Fruit fly (Drosophila melanogaster): ENCODE data around the gene CG10958.

The CG10958 gene

DNA sequence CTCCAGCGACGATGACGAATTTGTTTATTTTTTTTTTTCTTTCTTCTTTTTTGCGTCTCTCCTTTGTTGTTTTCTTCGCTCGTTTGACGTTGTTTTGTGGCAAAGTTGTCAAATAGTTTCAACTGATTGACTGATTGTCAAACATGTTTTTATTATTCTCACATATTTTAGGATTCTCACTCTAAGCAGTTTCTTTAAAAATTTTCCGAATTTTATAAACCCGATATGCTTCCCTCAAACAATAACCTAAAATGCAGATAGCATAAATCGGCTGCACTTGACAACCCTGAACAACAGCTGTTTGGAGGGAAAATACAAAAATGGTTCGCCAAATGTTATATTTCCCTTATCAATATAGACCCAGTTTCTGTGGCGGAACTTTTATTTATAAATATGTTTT lies 11.5 kb downstream of the CG10958 start, which contains the start of gene CG17982 (continued):
- peak; percentile 53; the same call in 1 of the 2 replicates for TF ChIP-seq Awh (GFP tag; IDR thresholded peaks at IDR 0.05)
- TF ChIP-seq Abd-B (GFP tag; optimal IDR thresholded peaks at IDR 0.05): peak; percentile 58
- TF ChIP-seq CG5180 (GFP tag; optimal IDR thresholded peaks at IDR 0.05): peak; percentile 46
- TF ChIP-seq CG10209 (GFP tag; optimal IDR thresholded peaks at IDR 0.05): peak; percentile 74
- peak; percentile 79 for TF ChIP-seq E2f1 (GFP tag; IDR thresholded peaks at IDR 0.05)
- TF ChIP-seq CG7928 (GFP tag; optimal IDR thresholded peaks at IDR 0.05): peak; percentile 47
- peak; percentile 16; the same call in 1 of the 2 replicates for TF ChIP-seq hbn (GFP tag; IDR thresholded peaks at IDR 0.05; ENCODE audit: partially characterized antibody)
- TF ChIP-seq CG7786 (GFP tag; optimal IDR thresholded peaks at IDR 0.05): peak; percentile 87
- TF ChIP-seq Sry-β (GFP tag; optimal IDR thresholded peaks at IDR 0.05): peak; percentile 11
- TF ChIP-seq CG7987 (GFP tag; optimal IDR thresholded peaks at IDR 0.05): peak; percentile 70
- peak; percentile 70 for TF ChIP-seq ara (GFP tag; IDR thresholded peaks at IDR 0.05)
- TF ChIP-seq CG3407 (GFP tag; optimal IDR thresholded peaks at IDR 0.05): peak; percentile 70
- peak; percentile 40; the same call in 1 of the 2 replicates for TF ChIP-seq Scr (GFP tag; IDR thresholded peaks at IDR 0.05; ENCODE audit: partially characterized antibody)
- TF ChIP-seq da (GFP tag; optimal IDR thresholded peaks at IDR 0.05): peak; percentile 56
- no peak for TF ChIP-seq grn (GFP tag; optimal IDR thresholded peaks at IDR 0.05)
- peak; percentile 80 to 83 for TF ChIP-seq dpn (GFP tag; optimal IDR thresholded peaks at IDR 0.05)
- TF ChIP-seq ci (GFP tag; IDR thresholded peaks at IDR 0.05): peak; percentile 90
- TF ChIP-seq CG10462 (GFP tag; optimal IDR thresholded peaks at IDR 0.05): peak; percentile 48
- peak; percentile 66 for TF ChIP-seq Aef1 (GFP tag; IDR thresholded peaks at IDR 0.05)
- TF ChIP-seq Lpt (GFP tag; optimal IDR thresholded peaks at IDR 0.05): no peak
- peak; percentile 82 for TF ChIP-seq CG1603 (tag; optimal IDR thresholded peaks at IDR 0.05)
- peak; percentile 37; the same call in 1 of the 2 replicates for TF ChIP-seq CG11696 (GFP tag; IDR thresholded peaks at IDR 0.05)
- TF ChIP-seq CG18764 (GFP tag; optimal IDR thresholded peaks at IDR 0.05): peak; percentile 65
- TF ChIP-seq Hand (GFP tag; optimal IDR thresholded peaks at IDR 0.05): peak; percentile 59
- peak; percentile 97 for TF ChIP-seq Ets65A (GFP tag)
- TF ChIP-seq abd-A (tag; optimal IDR thresholded peaks at IDR 0.05): no peak
- peak; percentile 71 for TF ChIP-seq CG2202 (tag; optimal IDR thresholded peaks at IDR 0.05)
- peak; percentile 67; the same call in 2 of the 3 replicates for TF ChIP-seq CG2889 (GFP tag; IDR thresholded peaks at IDR 0.05)
- peak; percentile 75 for TF ChIP-seq gsb-n (tag; optimal IDR thresholded peaks at IDR 0.05)
- TF ChIP-seq NFAT (GFP tag; IDR thresholded peaks at IDR 0.05): peak; percentile 66
- peak; percentile 37; the same call in 2 of the 3 replicates for TF ChIP-seq jigr1 (GFP tag; IDR thresholded peaks at IDR 0.05)
- TF ChIP-seq ap (GFP tag; IDR thresholded peaks at IDR 0.05): peak; percentile 65; the same call in 1 of the 2 replicates
- peak; percentile 84 for TF ChIP-seq dmrt99B (tag; optimal IDR thresholded peaks at IDR 0.05)
- peak; percentile 72 for TF ChIP-seq Atf-2 (GFP tag; optimal IDR thresholded peaks at IDR 0.05)
- TF ChIP-seq rib (GFP tag; IDR thresholded peaks at IDR 0.05): peak; percentile 64; the same call in 1 of the 2 replicates
- peak; percentile 75 for TF ChIP-seq ken (GFP tag; IDR thresholded peaks at IDR 0.05)
- 0 out of 2 replicates have a peak, but pooled peaks have one; percentile 34 for TF ChIP-seq CG6272 (GFP tag; IDR thresholded peaks at IDR 0.05)
- peak; percentile 90 for TF ChIP-seq CHES-1-like (GFP tag; optimal IDR thresholded peaks at IDR 0.05)
- peak; percentile 29 for TF ChIP-seq CG4820 (GFP tag; optimal IDR thresholded peaks at IDR 0.05)
- peak; percentile 73 for TF ChIP-seq btn (GFP tag; optimal IDR thresholded peaks at IDR 0.05)
- peak; percentile 65 for TF ChIP-seq Max (GFP tag; optimal IDR thresholded peaks at IDR 0.05)
- peak; percentile 72 for TF ChIP-seq Dp (GFP tag; optimal IDR thresholded peaks at IDR 0.05)
- peak; percentile 18; the same call in 1 of the 2 replicates for TF ChIP-seq CG43689 (GFP tag; IDR thresholded peaks at IDR 0.05)
- peak; percentile 79 for TF ChIP-seq CG11456 (GFP tag; IDR thresholded peaks at IDR 0.05)
- no peak for TF ChIP-seq prd (optimal IDR thresholded peaks at IDR 0.05)
- TF ChIP-seq prd (GFP tag; IDR thresholded peaks at IDR 0.05): peak; percentile 81
- TF ChIP-seq CG11093 (GFP tag; IDR thresholded peaks at IDR 0.05): peak; percentile 44; the same call in 1 of the 3 replicates
- no peak for TF ChIP-seq crol (GFP tag; IDR thresholded peaks at IDR 0.05)
- peak; percentile 89 for TF ChIP-seq Sox102F (GFP tag; optimal IDR thresholded peaks at IDR 0.05)
- TF ChIP-seq eve (GFP tag; optimal IDR thresholded peaks at IDR 0.05): no peak
- peak; percentile 81 for TF ChIP-seq CG10959 (GFP tag; IDR thresholded peaks at IDR 0.05)

Data from whole organism, embryonic.